Fruit fly (Drosophila melanogaster) whole organism, embryonic: ENCODE measurements around the gene TwdlE.

Source experiments
- CG7786 ChIP-seq: fragments of 200-800 bp; sonication (Bioruptor generic); optimal IDR thresholded peaks from 2 replicates; lab custom pipeline; 2016; ENCODE audit warnings: missing biosample characterization, missing genetic modification characterization
- CG8281 ChIP-seq: fragments of 200-800 bp; sonication (Bioruptor generic); optimal IDR thresholded peaks from 2 replicates; lab custom pipeline; 2018; ENCODE audit warnings: missing biosample characterization, mild to moderate bottlenecking, missing genetic modification characterization, moderate library complexity

- TF ChIP-seq CG7786 (no peak), CG8281 (tag; lab: Kevin White, UChicago) (no peak)
These were observed 27.0 kb downstream of the TwdlE start for dm6 chr2L:7833650-7834049.
